Worm (Caenorhabditis elegans): ENCODE results near the gene C06C6.8.
"Not testable (repeated sequence)": the region's sequence is repeated elsewhere in the genome, so short reads cannot be mapped to it uniquely, and the experiment has no call there.

C06C6.8 gene

ce11 chrV:15982733-15983344 is 14.1 kb upstream of the C06C6.8 start, which contains the start of the genes fbxa-99 and F36G9.13:
Gene fbxa-99, minus strand, starts transcription at chrV:15982854.
Gene F36G9.13, plus strand, starts transcription at chrV:15983294.
- no peak for TF ChIP-seq ets-7 (tag; optimal IDR thresholded peaks at IDR 0.05)
- TF ChIP-seq aly-1 (tag; optimal IDR thresholded peaks at IDR 0.05): no peak
- no peak for TF ChIP-seq hmg-4 (GFP tag; optimal IDR thresholded peaks at IDR 0.05)
- no peak for TF ChIP-seq flt-1 (GFP tag; IDR thresholded peaks at IDR 0.05)
- TF ChIP-seq sea-1 (GFP tag; conservative IDR thresholded peaks at IDR 0.05): no peak
- TF ChIP-seq tbx-37 (GFP tag; conservative IDR thresholded peaks at IDR 0.05): no peak
- TF ChIP-seq hnd-1 (tag; optimal IDR thresholded peaks at IDR 0.05): no peak
- no peak for TF ChIP-seq F13C5.2 (tag; optimal IDR thresholded peaks at IDR 0.05)
- no peak for TF ChIP-seq B0310.2 (tag; optimal IDR thresholded peaks at IDR 0.05)
- no peak for TF ChIP-seq hmbx-1 (tag; optimal IDR thresholded peaks at IDR 0.05)

ce11 chrV:15988074-15988473 is 8.9 kb upstream of the C06C6.8 start, which contains the start of gene F36G9.15:
Gene F36G9.15, minus strand, starts transcription at chrV:15988174.
- TF ChIP-seq flt-1 (GFP tag; IDR thresholded peaks at IDR 0.05): no peak
- no peak for TF ChIP-seq hmbx-1 (tag; optimal IDR thresholded peaks at IDR 0.05)
- TF ChIP-seq sea-1 (GFP tag; conservative IDR thresholded peaks at IDR 0.05): no peak

ce11 chrV:15991850-15992249 is 5.1 kb upstream of the C06C6.8 start, which contains the start of gene C06C6.7:
Gene C06C6.7, plus strand, starts transcription at chrV:15992150.
- TF ChIP-seq ceh-36 (tag; optimal IDR thresholded peaks at IDR 0.05); pes-1 (GFP tag; IDR thresholded peaks at IDR 0.05); scrt-1 (GFP tag; IDR thresholded peaks at IDR 0.05): not testable (repeated sequence)

- no peak for TF ChIP-seq hnd-1 (tag; optimal IDR thresholded peaks at IDR 0.05)
These were observed 3.5 kb downstream of the C06C6.8 start, which contains the start of gene nhr-50 for ce11 chrV:16000433-16000832. Gene nhr-50, minus strand, starts transcription at chrV:16000631.

- TF ChIP-seq tra-4 (tag; optimal IDR thresholded peaks at IDR 0.05): no peak
- TF ChIP-seq tbx-11 (GFP tag; IDR thresholded peaks at IDR 0.05): no peak
- TF ChIP-seq ceh-13 (GFP tag; optimal IDR thresholded peaks at IDR 0.05): no peak
- no peak for TF ChIP-seq ama-1 (optimal IDR thresholded peaks at IDR 0.05)
- no peak for TF ChIP-seq tbx-37 (GFP tag; conservative IDR thresholded peaks at IDR 0.05)
These were observed 5.4 kb downstream of the C06C6.8 start, which contains the start of gene nhr-63 for ce11 chrV:16002288-16002687. Gene nhr-63, plus strand, starts transcription at chrV:16002588.

ce11 chrV:16007505-16007904 is 10.6 kb downstream of the C06C6.8 start, which contains the start of gene str-231:
Gene str-231, minus strand, starts transcription at chrV:16007605.
- TF ChIP-seq tra-4 (tag; optimal IDR thresholded peaks at IDR 0.05) (no peak), ama-1 (optimal IDR thresholded peaks at IDR 0.05) (no peak), hnd-1 (tag; optimal IDR thresholded peaks at IDR 0.05) (no peak), flt-1 (GFP tag; IDR thresholded peaks at IDR 0.05) (no peak), tbx-37 (GFP tag; conservative IDR thresholded peaks at IDR 0.05) (no peak), hmg-4 (GFP tag; optimal IDR thresholded peaks at IDR 0.05) (no peak)

- no peak for TF ChIP-seq pes-1 (GFP tag; IDR thresholded peaks at IDR 0.05)
- TF ChIP-seq B0310.2 (tag; optimal IDR thresholded peaks at IDR 0.05): no peak
- no peak for TF ChIP-seq tbx-37 (GFP tag; conservative IDR thresholded peaks at IDR 0.05)
These were observed 12.6 kb downstream of the C06C6.8 start, which contains the start of gene str-233 for ce11 chrV:16009564-16009963. Gene str-233, minus strand, starts transcription at chrV:16009664.

- TF ChIP-seq scrt-1 (GFP tag; IDR thresholded peaks at IDR 0.05): no peak
- no peak for TF ChIP-seq hmbx-1 (tag; optimal IDR thresholded peaks at IDR 0.05)
These were observed 18.7 kb downstream of the C06C6.8 start, which contains the start of gene str-232 for ce11 chrV:16015652-16016051. Gene str-232, minus strand, starts transcription at chrV:16015752.

- TF ChIP-seq pes-1 (GFP tag; IDR thresholded peaks at IDR 0.05) (no peak), ets-7 (tag; optimal IDR thresholded peaks at IDR 0.05) (no peak), tbx-37 (GFP tag; conservative IDR thresholded peaks at IDR 0.05) (no peak), ama-1 (optimal IDR thresholded peaks at IDR 0.05) (no peak), scrt-1 (GFP tag; IDR thresholded peaks at IDR 0.05) (no peak), tbx-11 (GFP tag; IDR thresholded peaks at IDR 0.05) (no peak), flt-1 (GFP tag; IDR thresholded peaks at IDR 0.05) (no peak), sea-1 (GFP tag; conservative IDR thresholded peaks at IDR 0.05) (no peak), hnd-1 (tag; optimal IDR thresholded peaks at IDR 0.05) (no peak), hmbx-1 (tag; optimal IDR thresholded peaks at IDR 0.05) (no peak), ceh-13 (GFP tag; optimal IDR thresholded peaks at IDR 0.05) (no peak), ceh-36 (tag; optimal IDR thresholded peaks at IDR 0.05) (no peak), F13C5.2 (tag; optimal IDR thresholded peaks at IDR 0.05) (no peak), hmg-4 (GFP tag; optimal IDR thresholded peaks at IDR 0.05) (no peak), B0310.2 (tag; optimal IDR thresholded peaks at IDR 0.05) (no peak), tra-4 (tag; optimal IDR thresholded peaks at IDR 0.05) (no peak), aly-1 (tag; optimal IDR thresholded peaks at IDR 0.05) (no peak)
These were observed 20.0 kb downstream of the C06C6.8 start for ce11 chrV:16016977-16017376.
